Fruit fly (Drosophila melanogaster) whole organism, embryonic: ENCODE measurements around the gene CG5835.

ENCODE experiments used
- Aef1 ChIP-seq: fragments of 200-800 bp; sonication (Bioruptor generic); IDR thresholded peaks from 3 replicates; pipeline ENCODE4 v1.3.6; 2022; ENCODE audit warnings: missing biosample characterization, missing genetic modification characterization
- Atf3 ChIP-seq: fragments of 200-800 bp; sonication (Bioruptor generic); optimal IDR thresholded peaks from 3 replicates; lab custom pipeline; 2016; ENCODE audit warnings: missing biosample characterization, missing genetic modification characterization
- BEAF-32 ChIP-seq: fragments of 200-800 bp; sonication (Bioruptor generic); optimal IDR thresholded peaks from 3 replicates; lab custom pipeline; 2017; ENCODE audit warnings: missing biosample characterization, missing genetic modification characterization, mild to moderate bottlenecking, moderate library complexity, missing genetic modification reagents
- CG11093 ChIP-seq: fragments of 200-800 bp; sonication (Bioruptor generic); IDR thresholded peaks from 3 replicates; pipeline ENCODE4 v1.3.6; 2022; ENCODE audit warnings: missing biosample characterization, missing genetic modification characterization
- CG11247 ChIP-seq: fragments of 200-800 bp; sonication (Bioruptor generic); IDR thresholded peaks from 2 replicates; pipeline ENCODE4 v1.3.6; 2022; ENCODE audit warnings: missing biosample characterization, missing genetic modification characterization
- CG11723 ChIP-seq: fragments of 200-800 bp; sonication (Bioruptor generic); optimal IDR thresholded peaks from 2 replicates; lab custom pipeline; 2017; ENCODE audit warnings: missing biosample characterization, mild to moderate bottlenecking, missing genetic modification characterization
- CG12236 ChIP-seq: fragments of 200-800 bp; sonication (Bioruptor generic); optimal IDR thresholded peaks from 2 replicates; lab custom pipeline; 2016; ENCODE audit warnings: missing biosample characterization, missing genetic modification characterization
- CG12659 ChIP-seq: fragments of 200-800 bp; sonication (Bioruptor generic); optimal IDR thresholded peaks from 3 replicates; lab custom pipeline; 2017; ENCODE audit warnings: mild to moderate bottlenecking, missing biosample characterization, missing genetic modification reagents, missing genetic modification characterization
- CG14667 ChIP-seq: fragments of 200-800 bp; sonication (Bioruptor generic); IDR thresholded peaks from 2 replicates; pipeline ENCODE4 v1.3.6; 2022; ENCODE audit warnings: missing biosample characterization, missing genetic modification characterization
- CG30403 ChIP-seq: fragments of 200-800 bp; sonication (Bioruptor generic); optimal IDR thresholded peaks from 3 replicates; lab custom pipeline; 2016; ENCODE audit warnings: missing biosample characterization, missing genetic modification characterization
- CG31388 ChIP-seq: fragments of 200-800 bp; sonication (Bioruptor generic); optimal IDR thresholded peaks from 2 replicates; lab custom pipeline; 2016; ENCODE audit warnings: missing biosample characterization, missing genetic modification characterization
- CG32532 ChIP-seq: fragments of 200-800 bp; sonication (Bioruptor generic); IDR thresholded peaks from 2 replicates; pipeline ENCODE4 v1.3.6; 2022; ENCODE audit warnings: missing biosample characterization, missing genetic modification characterization
- CG3281 ChIP-seq: fragments of 200-800 bp; sonication (Bioruptor generic); optimal IDR thresholded peaks from 3 replicates; lab custom pipeline; 2017; ENCODE audit warnings: missing biosample characterization, mild to moderate bottlenecking, missing genetic modification characterization
- CG4282 ChIP-seq: fragments of 200-800 bp; sonication (Bioruptor generic); optimal IDR thresholded peaks from 2 replicates; lab custom pipeline; 2016; ENCODE audit warnings: missing biosample characterization, missing genetic modification characterization
- CG4328 ChIP-seq: fragments of 200-800 bp; sonication (Bioruptor generic); optimal IDR thresholded peaks from 3 replicates; lab custom pipeline; 2017; ENCODE audit warnings: missing biosample characterization, missing genetic modification reagents, missing genetic modification characterization
- CG6175 ChIP-seq: fragments of 200-800 bp; sonication (Bioruptor generic); IDR thresholded peaks from 3 replicates; pipeline ENCODE4 v1.3.6; 2022; ENCODE audit warnings: missing biosample characterization, missing genetic modification characterization
- CG6254 ChIP-seq: fragments of 200-800 bp; sonication (Bioruptor generic); optimal IDR thresholded peaks from 3 replicates; lab custom pipeline; 2017; ENCODE audit warnings: mild to moderate bottlenecking, missing biosample characterization, missing genetic modification reagents, missing genetic modification characterization
- CG6854 ChIP-seq: fragments of 200-800 bp; sonication (Bioruptor generic); optimal IDR thresholded peaks from 3 replicates; lab custom pipeline; 2017; ENCODE audit warnings: missing biosample characterization, mild to moderate bottlenecking, missing genetic modification characterization
- CG9797 ChIP-seq: fragments of 200-800 bp; sonication (Bioruptor generic); optimal IDR thresholded peaks from 3 replicates; lab custom pipeline; 2018; ENCODE audit warnings: missing biosample characterization, mild to moderate bottlenecking, missing genetic modification characterization
- Camta ChIP-seq: fragments of 200-800 bp; sonication (Bioruptor generic); optimal IDR thresholded peaks from 2 replicates; lab custom pipeline; 2016; ENCODE audit warnings: missing biosample characterization, missing genetic modification characterization
- D19A ChIP-seq: fragments of 200-800 bp; optimal IDR thresholded peaks from 3 replicates; lab custom pipeline; 2019; ENCODE audit warnings: missing biosample characterization, mild to moderate bottlenecking, missing genetic modification characterization, moderate library complexity
- Drgx ChIP-seq: fragments of 200-800 bp; sonication (Bioruptor generic); IDR thresholded peaks from 2 replicates; pipeline ENCODE4 v1.3.6; 2022; ENCODE audit warnings: missing biosample characterization, missing genetic modification characterization
- H2.0 ChIP-seq: fragments of 200-800 bp; sonication (Bioruptor generic); IDR thresholded peaks from 2 replicates; pipeline ENCODE4 v1.3.6; 2022; ENCODE audit warnings: missing biosample characterization, missing genetic modification characterization
- HHEX ChIP-seq: fragments of 200-800 bp; sonication (Bioruptor generic); optimal IDR thresholded peaks from 3 replicates; lab custom pipeline; 2017; ENCODE audit warnings: missing biosample characterization, mild to moderate bottlenecking, missing genetic modification characterization, missing genetic modification reagents
- HLH3B ChIP-seq: fragments of 200-800 bp; sonication (Bioruptor generic); IDR thresholded peaks from 2 replicates; pipeline ENCODE4 v1.3.6; 2022; ENCODE audit warnings: missing biosample characterization, missing genetic modification characterization
- HLHmδ ChIP-seq: fragments of 200-800 bp; sonication (Bioruptor generic); optimal IDR thresholded peaks from 2 replicates; lab custom pipeline; 2018; ENCODE audit warnings: missing biosample characterization, mild to moderate bottlenecking, missing genetic modification characterization, moderate library complexity
- Lhr ChIP-seq: fragments of 200-800 bp; sonication (Bioruptor generic); optimal IDR thresholded peaks from 3 replicates; lab custom pipeline; 2017; ENCODE audit warnings: mild to moderate bottlenecking, missing biosample characterization, missing genetic modification reagents, missing genetic modification characterization
- Myb ChIP-seq: fragments of 200-800 bp; sonication (Bioruptor generic); optimal IDR thresholded peaks from 2 replicates; lab custom pipeline; 2016; ENCODE audit warnings: missing biosample characterization, missing genetic modification characterization
- Pdp1 ChIP-seq, 2 experiments: fragments of 200-800 bp; sonication (Bioruptor generic); optimal IDR thresholded peaks; 3 replicates each; lab custom pipeline; 2016; ENCODE audit warnings: missing biosample characterization in 2 of 2, missing genetic modification characterization in 2 of 2, mild to moderate bottlenecking in 1 of 2, moderate library complexity in 1 of 2
- Rfx ChIP-seq: fragments of 200-800 bp; sonication (Bioruptor generic); IDR thresholded peaks from 2 replicates; pipeline ENCODE4 v1.3.6; 2022; ENCODE audit warnings: missing biosample characterization, missing genetic modification characterization
- Scr ChIP-seq: fragments of 200-800 bp; sonication (Bioruptor generic); IDR thresholded peaks from 2 replicates; pipeline ENCODE4 v1.3.6; 2022; ENCODE audit warnings: missing biosample characterization, missing genetic modification characterization; ENCODE audit not compliant: partially characterized antibody
- Trl ChIP-seq, 3 experiments: fragments of >200 bp in 2 of 3; fragments of 200-800 bp in 1 of 3; sonication (Bioruptor generic) in 1 of 3; optimal IDR thresholded peaks; 2 replicates in 1 of 3; 3 replicates in 2 of 3; lab custom pipeline; 2016 to 2017; ENCODE audit warnings: missing biosample characterization in 1 of 3, missing genetic modification characterization in 1 of 3
- Vsx1 ChIP-seq: fragments of 200-800 bp; sonication (Bioruptor generic); optimal IDR thresholded peaks from 2 replicates; lab custom pipeline; 2017; ENCODE audit warnings: missing biosample characterization, mild to moderate bottlenecking, missing genetic modification characterization, missing genetic modification reagents
- ara ChIP-seq: fragments of 200-800 bp; sonication (Bioruptor generic); IDR thresholded peaks from 2 replicates; pipeline ENCODE4 v1.3.6; 2022; ENCODE audit warnings: missing biosample characterization, missing genetic modification characterization
- az2 ChIP-seq: fragments of 200-800 bp; sonication (Bioruptor generic); optimal IDR thresholded peaks from 3 replicates; lab custom pipeline; 2016; ENCODE audit warnings: missing biosample characterization, missing genetic modification characterization
- bsh ChIP-seq, 2 experiments: fragments of 200-800 bp; sonication (Bioruptor generic); optimal IDR thresholded peaks; 2 replicates each; lab custom pipeline; 2017 to 2018; ENCODE audit warnings: mild to moderate bottlenecking in 2 of 2, missing biosample characterization in 2 of 2, missing genetic modification characterization in 2 of 2, moderate library complexity in 1 of 2
- caup ChIP-seq: fragments of 200-800 bp; sonication (Bioruptor generic); optimal IDR thresholded peaks from 3 replicates; lab custom pipeline; 2017; ENCODE audit warnings: missing biosample characterization, mild to moderate bottlenecking, missing genetic modification characterization, moderate library complexity; ENCODE audit not compliant: severe bottlenecking
- crol ChIP-seq: fragments of 200-800 bp; sonication (Bioruptor generic); IDR thresholded peaks from 2 replicates; pipeline ENCODE4 v1.3.6; 2022; ENCODE audit warnings: missing biosample characterization, missing genetic modification characterization
- dmrt99B ChIP-seq: fragments of 200-800 bp; sonication (Bioruptor generic); optimal IDR thresholded peaks from 2 replicates; lab custom pipeline; 2018; ENCODE audit warnings: missing biosample characterization, mild to moderate bottlenecking, missing genetic modification characterization, moderate library complexity
- gsb-n ChIP-seq: fragments of 200-800 bp; sonication (Bioruptor generic); optimal IDR thresholded peaks from 3 replicates; lab custom pipeline; 2018; ENCODE audit warnings: missing biosample characterization, mild to moderate bottlenecking, missing genetic modification characterization
- nerfin-2 ChIP-seq: fragments of 200-800 bp; sonication (Bioruptor generic); IDR thresholded peaks from 2 replicates; pipeline ENCODE4 v1.3.6; 2022; ENCODE audit warnings: missing biosample characterization, missing genetic modification characterization; ENCODE audit not compliant: partially characterized antibody
- sc ChIP-seq, 3 experiments: fragments of >200 bp in 2 of 3; fragments of 200-800 bp in 1 of 3; sonication (Bioruptor generic) in 1 of 3; optimal IDR thresholded peaks; 2 replicates in 2 of 3; 3 replicates in 1 of 3; lab custom pipeline; 2017; ENCODE audit warnings: mild to moderate bottlenecking in 1 of 3, missing biosample characterization in 1 of 3, missing genetic modification characterization in 1 of 3, missing genetic modification reagents in 1 of 3
- slou ChIP-seq: fragments of 200-800 bp; sonication (Bioruptor generic); optimal IDR thresholded peaks from 3 replicates; lab custom pipeline; 2016; ENCODE audit warnings: missing biosample characterization, missing genetic modification characterization
- usp ChIP-seq: fragments of >200 bp; optimal IDR thresholded peaks from 2 replicates; lab custom pipeline; 2017; ENCODE audit warnings: missing biosample characterization, missing genetic modification characterization
- yki ChIP-seq: fragments of >200 bp; optimal IDR thresholded peaks from 3 replicates; lab custom pipeline; 2018
- zf30C ChIP-seq: fragments of 200-800 bp; sonication (Bioruptor generic); optimal IDR thresholded peaks from 3 replicates; lab custom pipeline; 2018; ENCODE audit warnings: missing biosample characterization, mild to moderate bottlenecking, missing genetic modification characterization
- zfh1 ChIP-seq: fragments of 200-800 bp; sonication (Bioruptor generic); IDR thresholded peaks from 3 replicates; pipeline ENCODE4 v1.3.6; 2022; ENCODE audit warnings: missing biosample characterization, missing genetic modification characterization

The CG5835 gene

DNA sequence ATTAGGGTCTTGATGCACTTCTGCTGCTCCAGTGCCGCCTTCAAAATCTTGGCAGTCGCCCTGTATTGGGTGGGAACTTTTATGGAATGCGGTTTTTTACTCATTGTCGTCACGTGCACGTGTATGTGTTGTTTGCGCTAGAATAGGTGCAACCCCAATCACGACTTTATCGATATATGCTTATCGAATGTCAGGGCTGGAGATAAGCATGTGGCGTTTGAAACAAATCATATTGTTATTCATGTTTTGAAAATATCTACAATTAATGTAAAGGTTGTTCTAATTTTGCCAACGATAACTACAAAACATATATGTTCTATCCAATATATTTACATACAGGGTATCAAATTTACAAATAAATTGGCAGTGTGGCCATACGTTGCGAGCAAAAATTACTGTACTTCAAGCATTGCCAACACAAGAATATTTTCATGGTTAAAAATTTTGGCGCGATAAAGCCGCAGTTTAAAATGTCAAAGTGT, 8.7 kb upstream of the CG5835 start, which contains the start of the genes CG42359 and Nsun5 (continued):
- TF ChIP-seq HHEX (GFP tag; lab: Kevin White, UChicago), result peak; percentile 84

dm6 chr3R:19159778-19160177, 6.3 kb upstream of the CG5835 start, which contains the start of gene CG11779:
TSS of gene CG11779 (minus strand) at chr3R:19159878.
- TF ChIP-seq Vsx1 (GFP tag; lab: Kevin White, UChicago) (no peak), D19A (tag; lab: Kevin White, UChicago) (no peak), CG12659 (GFP tag; lab: Kevin White, UChicago) (no peak), Trl (optimal IDR thresholded peaks at IDR 0.05; lab: Kevin White, UChicago) (no peak), Trl (GFP tag; optimal IDR thresholded peaks at IDR 0.05; lab: Kevin White, UChicago) (no peak), CG11247 (GFP tag; lab: Robert Waterston, UW) (no peak), CG31388 (no peak), nerfin-2 (GFP tag; lab: Robert Waterston, UW) (no peak), CG11093 (GFP tag; lab: Robert Waterston, UW) (no peak), CG6854 (GFP tag; lab: Kevin White, UChicago) (no peak), Pdp1 (GFP tag; optimal IDR thresholded peaks at IDR 0.05; lab: Kevin White, UChicago) (no peak), ara (GFP tag; lab: Robert Waterston, UW) (no peak), Scr (no peak)

dm6 chr3R:19157997-19158396, 4.5 kb upstream of the CG5835 start:
- no peak for TF ChIP-seq Rfx
- no peak for TF ChIP-seq Lhr (GFP tag; lab: Kevin White, UChicago)
- TF ChIP-seq CG32532 (GFP tag; lab: Robert Waterston, UW), result peak; percentile 38; the same call in 1 of the 2 replicates
- TF ChIP-seq CG6175 (GFP tag; lab: Robert Waterston, UW), result no peak
- no peak for TF ChIP-seq gsb-n (tag; lab: Kevin White, UChicago)
- TF ChIP-seq dmrt99B (tag; lab: Kevin White, UChicago), result peak; percentile 21
- TF ChIP-seq HLHmδ (GFP tag; lab: Kevin White, UChicago), result no peak
- no peak for TF ChIP-seq az2
- 0 out of 2 replicates have a peak, but pooled peaks have one; percentile 22 for TF ChIP-seq HLH3B (GFP tag; lab: Robert Waterston, UW)
- TF ChIP-seq crol (GFP tag; lab: Robert Waterston, UW), result no peak
- no peak for TF ChIP-seq caup (GFP tag; lab: Kevin White, UChicago)
- no peak for TF ChIP-seq Camta
- TF ChIP-seq slou (GFP tag; lab: Kevin White, UChicago), result no peak
- no peak for TF ChIP-seq CG30403 (GFP tag; lab: Kevin White, UChicago)
- no peak for TF ChIP-seq Myb (GFP tag; lab: Kevin White, UChicago)
- TF ChIP-seq CG4328 (GFP tag; lab: Kevin White, UChicago), result no peak
- TF ChIP-seq CG9797 (GFP tag; lab: Kevin White, UChicago), result no peak
- no peak for TF ChIP-seq CG4282 (GFP tag; lab: Kevin White, UChicago)
- 0 out of 2 replicates have a peak, but pooled peaks have one; percentile 8 for TF ChIP-seq H2.0
- TF ChIP-seq bsh (GFP tag; optimal IDR thresholded peaks at IDR 0.05; lab: Kevin White, UChicago), result peak in 1 of 2 experiments; percentile 13
- TF ChIP-seq Aef1 (GFP tag; lab: Robert Waterston, UW), result no peak
- no peak for TF ChIP-seq usp (GFP tag; lab: Kevin White, UChicago)
- TF ChIP-seq CG6254, result no peak
- TF ChIP-seq zf30C, result no peak
- TF ChIP-seq CG12236 (GFP tag; lab: Kevin White, UChicago), result no peak
- TF ChIP-seq sc (optimal IDR thresholded peaks at IDR 0.05; lab: Kevin White, UChicago), result no peak
- TF ChIP-seq sc (GFP tag; optimal IDR thresholded peaks at IDR 0.05; lab: Kevin White, UChicago), result no peak
- TF ChIP-seq yki (lab: Kevin White, UChicago), result no peak
- TF ChIP-seq Drgx (GFP tag; lab: Robert Waterston, UW), result no peak
- TF ChIP-seq CG14667 (GFP tag; lab: Robert Waterston, UW), result peak; percentile 32; the same call in 1 of the 2 replicates
- no peak for TF ChIP-seq BEAF-32 (GFP tag; lab: Kevin White, UChicago)
- no peak for TF ChIP-seq Atf3 (GFP tag; lab: Kevin White, UChicago)
- 0 out of 3 replicates have a peak, but pooled peaks have one; percentile 12 for TF ChIP-seq zfh1 (GFP tag; lab: Robert Waterston, UW)
- no peak for TF ChIP-seq CG3281 (GFP tag; lab: Kevin White, UChicago)
- no peak for TF ChIP-seq CG11723 (GFP tag; lab: Kevin White, UChicago)
